Worm (Caenorhabditis elegans) whole organism, L4 larva: ENCODE measurements around the gene glb-21.

Experiments
- D1046.2 ChIP-seq: fragments of 200-800 bp; sonication (Bioruptor generic); IDR thresholded peaks from 2 replicates; pipeline ENCODE4 v1.3.6; 2022; ENCODE audit warnings: missing genetic modification characterization, missing compliant biosample characterization
- F10B5.3 ChIP-seq: sonication (generic microtip); optimal IDR thresholded peaks from 2 replicates; lab custom pipeline; 2016; ENCODE audit warnings: mild to moderate bottlenecking, missing genetic modification characterization, missing compliant biosample characterization
- F37D6.2 ChIP-seq: sonication (generic microtip); optimal IDR thresholded peaks from 2 replicates; lab custom pipeline; 2016; ENCODE audit warnings: mild to moderate bottlenecking, missing genetic modification characterization, missing compliant biosample characterization
- F49E8.2 ChIP-seq: sonication (generic microtip); optimal IDR thresholded peaks from 2 replicates; lab custom pipeline; 2016; ENCODE audit warnings: missing compliant biosample characterization, mild to moderate bottlenecking, missing genetic modification characterization, borderline replicate concordance
- Y105C5A.15 ChIP-seq: fragments of 200-800 bp; sonication (Bioruptor generic); IDR thresholded peaks from 2 replicates; pipeline ENCODE4 v1.3.6; 2022; ENCODE audit warnings: missing genetic modification characterization, missing compliant biosample characterization
- Y5F2A.4 ChIP-seq: fragments of 200-800 bp; sonication (Bioruptor generic); optimal IDR thresholded peaks from 2 replicates; lab custom pipeline; 2018; ENCODE audit warnings: mild to moderate bottlenecking, missing genetic modification characterization, missing compliant biosample characterization
- aly-2 ChIP-seq: sonication (generic microtip); optimal IDR thresholded peaks from 2 replicates; lab custom pipeline; 2018; ENCODE audit warnings: missing biosample characterization, missing genetic modification characterization
- attf-4 ChIP-seq: sonication (generic microtip); optimal IDR thresholded peaks from 3 replicates; lab custom pipeline; 2017; ENCODE audit warnings: missing biosample characterization, missing genetic modification characterization
- ceh-20 ChIP-seq: fragments of 200-800 bp; sonication (Bioruptor generic); IDR thresholded peaks from 2 replicates; pipeline ENCODE4 v1.3.6; 2022; ENCODE audit warnings: missing genetic modification reagents, missing genetic modification characterization, missing compliant biosample characterization
- ceh-32 ChIP-seq: sonication (generic microtip); optimal IDR thresholded peaks from 2 replicates; lab custom pipeline; 2016; ENCODE audit warnings: mild to moderate bottlenecking, missing genetic modification characterization, missing compliant biosample characterization; ENCODE audit not compliant: poor library complexity
- ceh-82 ChIP-seq: sonication (generic microtip); optimal IDR thresholded peaks from 2 replicates; lab custom pipeline; 2017; ENCODE audit warnings: missing biosample characterization, missing genetic modification characterization
- ctbp-1 ChIP-seq: fragments of 200-800 bp; sonication (Bioruptor generic); IDR thresholded peaks from 2 replicates; pipeline ENCODE4 v1.3.6; 2022; ENCODE audit warnings: missing genetic modification reagents, missing genetic modification characterization, missing compliant biosample characterization
- daf-12 ChIP-seq: fragments of 150-350 bp; optimal IDR thresholded peaks from 2 replicates; lab custom pipeline; 2014; ENCODE audit warnings: missing biosample characterization, missing genetic modification reagents, missing genetic modification characterization
- daf-19 ChIP-seq: fragments of 200-800 bp; sonication (Bioruptor generic); conservative IDR thresholded peaks from 2 replicates; pipeline ENCODE4 v1.3.6; 2022; ENCODE audit warnings: missing genetic modification characterization, missing compliant biosample characterization
- daf-8 ChIP-seq: fragments of 200-800 bp; sonication (Bioruptor generic); IDR thresholded peaks from 2 replicates; pipeline ENCODE4 v1.3.6; 2022; ENCODE audit warnings: missing genetic modification characterization, missing compliant biosample characterization
- dmd-6 ChIP-seq: fragments of 200-800 bp; sonication (Bioruptor generic); IDR thresholded peaks from 2 replicates; pipeline ENCODE4 v1.3.6; 2022; ENCODE audit warnings: missing genetic modification reagents, missing genetic modification characterization, missing compliant biosample characterization
- dmd-9 ChIP-seq: fragments of 200-800 bp; sonication (Bioruptor generic); IDR thresholded peaks from 2 replicates; pipeline ENCODE4 v1.3.6; 2022; ENCODE audit warnings: missing genetic modification reagents, missing genetic modification characterization, missing compliant biosample characterization
- duxl-1 ChIP-seq: sonication (generic microtip); optimal IDR thresholded peaks from 2 replicates; lab custom pipeline; 2016; ENCODE audit warnings: mild to moderate bottlenecking, missing genetic modification characterization, moderate library complexity, missing compliant biosample characterization; ENCODE audit not compliant: poor library complexity
- dve-1 ChIP-seq: sonication (generic microtip); optimal IDR thresholded peaks from 2 replicates; lab custom pipeline; 2017; ENCODE audit warnings: antibody characterized with exemption, mild to moderate bottlenecking, missing genetic modification characterization, missing compliant biosample characterization; ENCODE audit not compliant: insufficient read depth
- egl-27 ChIP-seq: sonication (generic microtip); optimal IDR thresholded peaks from 3 replicates; lab custom pipeline; 2017; ENCODE audit warnings: missing biosample characterization, missing genetic modification reagents, missing genetic modification characterization
- hif-1 ChIP-seq, 2 experiments: sonication (generic microtip); optimal IDR thresholded peaks; 2 replicates each; lab custom pipeline; 2016 to 2017; ENCODE audit warnings: missing compliant biosample characterization in 2 of 2, missing genetic modification characterization in 2 of 2, missing genetic modification reagents in 2 of 2, missing genotype in 2 of 2, mild to moderate bottlenecking in 1 of 2
- hlh-11 ChIP-seq: fragments of 200-800 bp; sonication (Bioruptor generic); optimal IDR thresholded peaks from 2 replicates; lab custom pipeline; 2018; ENCODE audit warnings: mild to moderate bottlenecking, missing genetic modification characterization, missing compliant biosample characterization
- hlh-30 ChIP-seq: sonication (generic microtip); optimal IDR thresholded peaks from 2 replicates; lab custom pipeline; 2017; ENCODE audit warnings: antibody characterized with exemption, mild to moderate bottlenecking, missing genetic modification characterization, missing compliant biosample characterization; ENCODE audit not compliant: insufficient read depth
- hmg-1.1 ChIP-seq: fragments of 200-800 bp; sonication (Bioruptor generic); IDR thresholded peaks from 2 replicates; pipeline ENCODE4 v1.3.6; 2022; ENCODE audit warnings: missing genetic modification reagents, missing genetic modification characterization, missing compliant biosample characterization
- jun-1 ChIP-seq: fragments of 150-350 bp; optimal IDR thresholded peaks from 2 replicates; lab custom pipeline; 2014; ENCODE audit warnings: missing biosample characterization, missing genetic modification reagents, missing genetic modification characterization
- lin-1 ChIP-seq: fragments of 200-800 bp; sonication (Bioruptor generic); IDR thresholded peaks from 2 replicates; pipeline ENCODE4 v1.3.6; 2022; ENCODE audit warnings: missing genetic modification reagents, missing genetic modification characterization, missing compliant biosample characterization
- lin-15B ChIP-seq: fragments of 150-350 bp; sonication (generic microtip); optimal IDR thresholded peaks from 3 replicates; lab custom pipeline; 2014; ENCODE audit warnings: missing biosample characterization, missing genetic modification characterization
- madf-9 ChIP-seq: fragments of 200-800 bp; sonication (Bioruptor generic); conservative IDR thresholded peaks from 2 replicates; pipeline ENCODE4 v1.3.6; 2022; ENCODE audit warnings: missing genetic modification reagents, missing genetic modification characterization, missing compliant biosample characterization
- mdl-1 ChIP-seq, 2 experiments: fragments of 150-350 bp in 1 of 2; sonication (generic microtip) in 1 of 2; optimal IDR thresholded peaks; 2 replicates each; lab custom pipeline; 2014 to 2017; ENCODE audit warnings: missing biosample characterization in 2 of 2, missing genetic modification characterization in 2 of 2
- mes-2 ChIP-seq: sonication (generic microtip); optimal IDR thresholded peaks from 2 replicates; lab custom pipeline; 2016; ENCODE audit warnings: missing genotype, mild to moderate bottlenecking, missing genetic modification characterization, missing compliant biosample characterization; ENCODE audit not compliant: poor library complexity, severe bottlenecking
- mxl-2 ChIP-seq: fragments of 200-800 bp; sonication (Bioruptor generic); conservative IDR thresholded peaks from 2 replicates; pipeline ENCODE4 v1.3.6; 2022; ENCODE audit warnings: missing genetic modification reagents, missing genetic modification characterization, missing compliant biosample characterization
- mxl-3 ChIP-seq: fragments of 200-800 bp; sonication (Bioruptor generic); optimal IDR thresholded peaks from 2 replicates; lab custom pipeline; 2018; ENCODE audit warnings: mild to moderate bottlenecking, missing genetic modification characterization, missing compliant biosample characterization
- nhr-28 ChIP-seq: fragments of 150-350 bp; optimal IDR thresholded peaks from 2 replicates; lab custom pipeline; 2014; ENCODE audit warnings: missing biosample characterization, missing genetic modification characterization
- nhr-48 ChIP-seq: sonication (generic microtip); optimal IDR thresholded peaks from 2 replicates; lab custom pipeline; 2016; ENCODE audit warnings: mild to moderate bottlenecking, missing genetic modification characterization, missing compliant biosample characterization
- rbr-2 ChIP-seq: sonication (generic microtip); optimal IDR thresholded peaks from 2 replicates; lab custom pipeline; 2016; ENCODE audit warnings: missing genotype, missing genetic modification characterization, missing compliant biosample characterization
- skn-1 ChIP-seq: fragments of 150-350 bp; optimal IDR thresholded peaks from 2 replicates; lab custom pipeline; 2014; ENCODE audit warnings: missing biosample characterization, missing genetic modification characterization
- snpc-1.2 ChIP-seq: fragments of 200-800 bp; sonication (Bioruptor generic); IDR thresholded peaks from 2 replicates; pipeline ENCODE4 v1.3.6; 2022; ENCODE audit warnings: missing genetic modification reagents, missing genetic modification characterization, missing compliant biosample characterization
- spr-1 ChIP-seq: sonication (generic microtip); optimal IDR thresholded peaks from 2 replicates; lab custom pipeline; 2016; ENCODE audit warnings: mild to moderate bottlenecking, missing genetic modification characterization, missing compliant biosample characterization
- unc-39 ChIP-seq: sonication (generic microtip); optimal IDR thresholded peaks from 2 replicates; lab custom pipeline; 2017; ENCODE audit warnings: missing biosample characterization, missing genetic modification characterization
- unc-62 ChIP-seq, 3 experiments: fragments of 150-350 bp in 1 of 3; sonication (generic microtip); optimal IDR thresholded peaks in 2 of 3; peaks in 1 of 3; 1 replicate in 1 of 3; 2 replicates in 2 of 3; lab custom pipeline; 2014 to 2017; ENCODE audit warnings: missing biosample characterization in 3 of 3, missing genetic modification characterization in 3 of 3, missing genetic modification reagents in 3 of 3, missing genotype in 1 of 3
- zfp-2 ChIP-seq: sonication (generic microtip); optimal IDR thresholded peaks from 2 replicates; lab custom pipeline; 2016; ENCODE audit warnings: mild to moderate bottlenecking, missing genetic modification characterization, missing compliant biosample characterization
- zip-2 ChIP-seq: fragments of 150-350 bp; optimal IDR thresholded peaks from 2 replicates; lab custom pipeline; 2014; ENCODE audit warnings: missing biosample characterization, missing genetic modification characterization

The glb-21 gene

ce11 chrIV:10706090-10706489 lies 5.5 kb downstream of the glb-21 start, which contains the start of gene R102.6:
TSS of gene R102.6 (minus strand) at chrIV:10706190.
- TF ChIP-seq F49E8.2 (tag; lab: Kevin White, UChicago) (no peak), madf-9 (no peak), rbr-2 (no peak), skn-1 (no peak), attf-4 (tag; lab: Kevin White, UChicago) (no peak), F10B5.3 (tag; lab: Kevin White, UChicago) (no peak), dmd-6 (no peak), hlh-11 (tag; lab: Kevin White, UChicago) (no peak), egl-27 (tag; lab: Kevin White, UChicago) (no peak), daf-8 (no peak), mxl-3 (GFP tag; lab: Kevin White, UChicago) (no peak), snpc-1.2 (GFP tag; lab: Robert Waterston, UW) (no peak), spr-1 (tag; lab: Kevin White, UChicago) (no peak), lin-15B (tag; lab: Kevin White, UChicago) (no peak), dve-1 (tag; lab: Kevin White, UChicago) (no peak), ceh-32 (tag; lab: Kevin White, UChicago) (no peak), ceh-82 (tag; lab: Kevin White, UChicago) (no peak), F37D6.2 (tag; lab: Kevin White, UChicago) (no peak), Y105C5A.15 (GFP tag; lab: Robert Waterston, UW) (no peak)

DNA sequence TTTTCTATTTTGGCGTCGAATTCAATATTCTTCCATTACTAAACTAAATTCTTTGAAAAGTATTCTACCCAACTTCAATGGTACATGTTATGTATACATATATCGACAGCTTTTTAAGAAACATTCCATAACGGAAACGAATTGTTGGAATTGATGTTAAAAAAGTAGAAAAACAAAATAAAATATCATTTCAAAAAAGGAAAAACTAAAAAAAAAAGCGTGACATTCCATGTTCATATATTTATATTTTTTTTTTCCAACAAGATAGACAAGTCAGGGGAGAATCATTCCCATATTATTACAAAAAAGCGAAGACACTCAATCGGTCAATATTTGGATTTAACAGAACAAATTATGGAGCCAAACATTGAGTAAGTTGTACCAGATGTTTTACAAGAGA lies 6.4 kb downstream of the glb-21 start, which contains the start of gene R102.10:
TSS of gene R102.10 (plus strand) at position 301 of the 400 bp plus-strand sequence.
- TF ChIP-seq duxl-1 (tag; lab: Kevin White, UChicago) (no peak), Y5F2A.4 (GFP tag; lab: Kevin White, UChicago) (no peak)

DNA sequence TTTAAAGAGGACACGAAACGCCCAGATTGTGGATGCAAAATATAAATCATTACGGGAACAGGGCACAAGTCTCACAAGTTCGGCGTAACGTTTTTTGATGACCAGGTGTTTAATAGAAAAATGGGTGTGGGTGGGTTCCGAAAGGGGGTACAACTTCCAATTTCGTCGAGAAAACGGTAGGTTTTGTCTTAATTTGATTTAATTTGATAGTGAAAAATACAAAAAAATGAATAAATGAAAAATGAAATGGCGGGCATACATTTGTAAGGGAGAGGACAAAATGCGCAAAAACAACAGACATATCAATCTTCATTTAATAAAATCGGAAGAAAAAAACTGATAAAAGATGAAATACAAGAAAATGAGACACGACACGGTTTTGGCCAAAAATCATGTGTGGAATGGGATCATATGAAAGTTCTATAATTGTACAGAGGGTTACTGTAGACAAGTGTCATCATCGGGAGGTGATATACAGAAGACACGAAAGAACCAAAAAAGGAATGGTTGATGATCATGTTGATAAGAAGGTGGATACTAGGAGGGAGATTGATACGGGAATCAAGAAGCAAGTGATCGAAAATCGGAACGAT lies 9.6 kb downstream of the glb-21 start:
- TF ChIP-seq mdl-1 (tag; optimal IDR thresholded peaks at IDR 0.05; lab: Kevin White, UChicago) (peak in 1 of 2 experiments; percentile 55), unc-62 (GFP tag; optimal IDR thresholded peaks at IDR 0.05 in 1 of 2; lab: Kevin White, UChicago) (peak in 1 of 2 experiments; percentile 58), unc-62 (tag; optimal IDR thresholded peaks at IDR 0.05; lab: Kevin White, UChicago) (no peak), hlh-30 (peak; percentile 69), nhr-48 (tag; lab: Kevin White, UChicago) (peak; percentile 4), hlh-11 (tag; lab: Kevin White, UChicago) (peak; percentile 62), unc-39 (tag; lab: Kevin White, UChicago) (no peak), dve-1 (tag; lab: Kevin White, UChicago) (no peak), daf-12 (tag; lab: Kevin White, UChicago) (no peak), zfp-2 (tag; lab: Kevin White, UChicago) (no peak), dmd-9 (GFP tag; lab: Robert Waterston, UW) (no peak), lin-1 (GFP tag; lab: Robert Waterston, UW) (no peak), zip-2 (tag; lab: Kevin White, UChicago) (no peak), D1046.2 (GFP tag; lab: Robert Waterston, UW) (no peak), ctbp-1 (GFP tag; lab: Robert Waterston, UW) (no peak), hmg-1.1 (no peak), F49E8.2 (tag; lab: Kevin White, UChicago) (no peak), hif-1 (tag; optimal IDR thresholded peaks at IDR 0.05; lab: Kevin White, UChicago) (no peak), mxl-2 (GFP tag; lab: Robert Waterston, UW) (no peak), skn-1 (no peak), jun-1 (tag; lab: Kevin White, UChicago) (no peak), mes-2 (tag; lab: Kevin White, UChicago) (no peak), aly-2 (tag; lab: Kevin White, UChicago) (no peak), ceh-20 (GFP tag; lab: Robert Waterston, UW) (0 out of 2 replicates have a peak, but pooled peaks have one; percentile 57), nhr-28 (tag; lab: Kevin White, UChicago) (peak; percentile 60), daf-19 (GFP tag; lab: Robert Waterston, UW) (no peak)
- TF ChIP-seq, all 104 proteins: peak for 7
